Worm (Caenorhabditis elegans): ENCODE measurements around the gene B0303.4.
A peak's percentile ranks its signal among the peaks of the same experiment; 100 is the strongest.

B0303.4 gene

DNA sequence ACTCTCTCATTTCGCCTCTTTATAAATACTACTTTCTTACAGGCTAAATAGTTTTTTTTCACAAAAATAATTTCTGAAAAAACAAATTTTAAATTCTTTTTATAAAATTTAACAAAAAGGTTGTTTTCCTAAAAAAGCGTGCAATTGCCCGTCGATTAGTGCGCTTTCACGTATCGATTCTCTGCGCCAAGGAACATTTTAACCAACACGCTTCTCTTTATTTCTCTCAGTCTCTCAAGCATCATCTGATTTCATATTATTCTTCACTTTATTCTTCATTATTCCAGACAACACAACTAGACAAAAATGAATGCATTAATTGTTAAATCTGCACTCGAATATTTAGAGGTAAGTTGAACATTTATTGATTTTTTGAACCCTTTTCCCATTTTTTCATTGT, at the start of gene B0303.4:
TSS of gene B0303.4 (plus strand) at position 196 of the 400 bp plus-strand sequence.
- TF ChIP-seq klf-2 (GFP tag; conservative IDR thresholded peaks at IDR 0.05) = no peak
- peak; percentile 67 for TF ChIP-seq T22C8.4 (GFP tag; IDR thresholded peaks at IDR 0.05)
- no peak for TF ChIP-seq flt-1 (GFP tag; IDR thresholded peaks at IDR 0.05)
- no peak for TF ChIP-seq med-1 (GFP tag; optimal IDR thresholded peaks at IDR 0.05; ENCODE audit: insufficient read depth)
- no peak for TF ChIP-seq tab-1 (GFP tag; IDR thresholded peaks at IDR 0.05)

- TF ChIP-seq cog-1 (tag; optimal IDR thresholded peaks at IDR 0.05) = no peak
- no peak for TF ChIP-seq ref-1 (GFP tag; conservative IDR thresholded peaks at IDR 0.05)
- no peak for TF ChIP-seq klf-2 (GFP tag; conservative IDR thresholded peaks at IDR 0.05)
- TF ChIP-seq tab-1 (GFP tag; IDR thresholded peaks at IDR 0.05) = no peak
- TF ChIP-seq flt-1 (GFP tag; IDR thresholded peaks at IDR 0.05) = no peak
- no peak for TF ChIP-seq T22C8.4 (GFP tag; IDR thresholded peaks at IDR 0.05)
- no peak for TF ChIP-seq med-1 (GFP tag; optimal IDR thresholded peaks at IDR 0.05; ENCODE audit: insufficient read depth)
- TF ChIP-seq ztf-23 (GFP tag; IDR thresholded peaks at IDR 0.05) = no peak
- TF ChIP-seq ztf-29 (GFP tag; IDR thresholded peaks at IDR 0.05) = no peak
These were observed 46.0 kb upstream of the B0303.4 start, which contains the start of gene twk-7 for ce11 chrIII:8643639-8644038. Gene twk-7, minus strand, starts transcription at chrIII:8643739.

DNA sequence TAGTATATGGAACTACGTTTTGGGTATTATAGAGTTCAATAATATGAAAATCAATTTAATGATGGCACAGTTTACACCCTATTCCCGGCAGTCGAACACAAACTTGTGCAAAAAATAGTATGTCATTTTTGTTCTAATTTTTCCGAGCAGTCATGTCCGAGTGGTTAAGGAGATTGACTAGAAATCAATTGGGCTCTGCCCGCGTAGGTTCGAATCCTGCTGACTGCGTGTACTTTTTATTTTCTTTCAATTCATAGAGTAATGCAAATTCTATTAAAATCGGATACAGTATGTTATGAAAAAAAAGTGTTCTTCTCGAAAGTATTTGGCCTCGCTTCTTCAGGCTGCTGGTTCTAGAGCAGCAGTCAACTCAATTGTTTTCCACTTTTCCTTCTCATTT, 43.6 kb upstream of the B0303.4 start:
- TF ChIP-seq med-1 (GFP tag; optimal IDR thresholded peaks at IDR 0.05; ENCODE audit: insufficient read depth) (no peak), T22C8.4 (GFP tag; IDR thresholded peaks at IDR 0.05) (no peak), flt-1 (GFP tag; IDR thresholded peaks at IDR 0.05) (no peak), ref-1 (GFP tag; conservative IDR thresholded peaks at IDR 0.05) (no peak), cog-1 (tag; optimal IDR thresholded peaks at IDR 0.05) (no peak), ztf-23 (GFP tag; IDR thresholded peaks at IDR 0.05) (no peak), tab-1 (GFP tag; IDR thresholded peaks at IDR 0.05) (no peak), klf-2 (GFP tag; conservative IDR thresholded peaks at IDR 0.05) (no peak), ztf-29 (GFP tag; IDR thresholded peaks at IDR 0.05) (no peak)

- no peak for TF ChIP-seq ref-1 (GFP tag; conservative IDR thresholded peaks at IDR 0.05)
- no peak for TF ChIP-seq flt-1 (GFP tag; IDR thresholded peaks at IDR 0.05)
- TF ChIP-seq cog-1 (tag; optimal IDR thresholded peaks at IDR 0.05) = no peak
- TF ChIP-seq T22C8.4 (GFP tag; IDR thresholded peaks at IDR 0.05) = no peak
- TF ChIP-seq med-1 (GFP tag; optimal IDR thresholded peaks at IDR 0.05; ENCODE audit: insufficient read depth) = no peak
- TF ChIP-seq ztf-29 (GFP tag; IDR thresholded peaks at IDR 0.05) = no peak
- TF ChIP-seq tab-1 (GFP tag; IDR thresholded peaks at IDR 0.05) = no peak
- TF ChIP-seq klf-2 (GFP tag; conservative IDR thresholded peaks at IDR 0.05) = no peak
- TF ChIP-seq ztf-23 (GFP tag; IDR thresholded peaks at IDR 0.05) = no peak
These were observed 41.1 kb upstream of the B0303.4 start, which contains the start of gene F22B7.3 for ce11 chrIII:8648589-8648988. Gene F22B7.3, plus strand, starts transcription at chrIII:8648889.

DNA sequence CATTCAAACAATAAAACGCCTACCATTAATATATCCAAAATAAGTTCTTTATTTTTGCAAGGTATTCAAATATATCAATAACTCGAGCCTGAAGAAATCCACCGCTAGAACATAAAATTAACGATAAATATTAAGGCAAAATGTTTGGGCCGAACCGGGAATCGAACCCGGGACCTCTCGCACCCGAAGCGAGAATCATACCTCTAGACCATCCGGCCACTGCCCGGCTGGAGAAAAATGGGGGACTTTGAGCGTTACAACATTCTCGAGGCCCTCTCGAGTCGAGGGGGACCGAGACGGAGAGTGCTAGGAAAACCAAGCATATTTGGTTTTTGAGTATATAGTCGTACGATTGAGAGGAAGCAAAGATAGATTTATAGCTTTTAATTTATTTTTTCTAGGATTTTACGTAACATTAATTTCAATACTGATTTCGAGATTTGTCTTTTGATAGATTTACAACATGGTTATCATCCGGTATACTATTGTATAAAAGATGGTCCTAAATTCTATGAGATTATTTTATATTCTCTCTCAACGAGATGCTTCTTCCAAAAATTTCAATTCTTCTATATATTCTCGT, 39.3 kb upstream of the B0303.4 start, which contains the start of gene flp-23:
TSS of gene flp-23 (plus strand) at position 533 of the 583 bp plus-strand sequence.
- TF ChIP-seq flt-1 (GFP tag; IDR thresholded peaks at IDR 0.05) (peak; percentile 91), ref-1 (GFP tag; conservative IDR thresholded peaks at IDR 0.05) (peak; percentile 80), tab-1 (GFP tag; IDR thresholded peaks at IDR 0.05) (peak; percentile 93), ztf-29 (GFP tag; IDR thresholded peaks at IDR 0.05) (peak; percentile 74), med-1 (GFP tag; optimal IDR thresholded peaks at IDR 0.05; ENCODE audit: insufficient read depth) (peak; percentile 51), ztf-23 (GFP tag; IDR thresholded peaks at IDR 0.05) (peak; percentile 87), T22C8.4 (GFP tag; IDR thresholded peaks at IDR 0.05) (peak; percentile 74), cog-1 (tag; optimal IDR thresholded peaks at IDR 0.05) (peak; percentile 80), klf-2 (GFP tag; conservative IDR thresholded peaks at IDR 0.05) (peak; percentile 77)

- TF ChIP-seq tab-1 (GFP tag; IDR thresholded peaks at IDR 0.05) = no peak
- TF ChIP-seq ztf-23 (GFP tag; IDR thresholded peaks at IDR 0.05) = no peak
- TF ChIP-seq med-1 (GFP tag; optimal IDR thresholded peaks at IDR 0.05; ENCODE audit: insufficient read depth) = no peak
- TF ChIP-seq ref-1 (GFP tag; conservative IDR thresholded peaks at IDR 0.05) = no peak
- TF ChIP-seq cog-1 (tag; optimal IDR thresholded peaks at IDR 0.05) = no peak
- no peak for TF ChIP-seq flt-1 (GFP tag; IDR thresholded peaks at IDR 0.05)
- no peak for TF ChIP-seq ztf-29 (GFP tag; IDR thresholded peaks at IDR 0.05)
- TF ChIP-seq T22C8.4 (GFP tag; IDR thresholded peaks at IDR 0.05) = no peak
- no peak for TF ChIP-seq klf-2 (GFP tag; conservative IDR thresholded peaks at IDR 0.05)
These were observed 37.4 kb upstream of the B0303.4 start for ce11 chrIII:8652112-8652694.

ce11 chrIII:8652922-8653321, 36.7 kb upstream of the B0303.4 start:
- TF ChIP-seq ztf-23 (GFP tag; IDR thresholded peaks at IDR 0.05) = peak; percentile 75
- no peak for TF ChIP-seq cog-1 (tag; optimal IDR thresholded peaks at IDR 0.05)
- TF ChIP-seq klf-2 (GFP tag; conservative IDR thresholded peaks at IDR 0.05) = peak; percentile 69; the same call in 1 of the 2 replicates
- peak; percentile 62; the same call in 1 of the 2 replicates for TF ChIP-seq ztf-29 (GFP tag; IDR thresholded peaks at IDR 0.05)
- peak; percentile 39; the same call in 1 of the 2 replicates for TF ChIP-seq T22C8.4 (GFP tag; IDR thresholded peaks at IDR 0.05)
- peak; percentile 85 for TF ChIP-seq flt-1 (GFP tag; IDR thresholded peaks at IDR 0.05)
- peak; percentile 45; the same call in 1 of the 2 replicates for TF ChIP-seq ref-1 (GFP tag; conservative IDR thresholded peaks at IDR 0.05)
- peak; percentile 24 for TF ChIP-seq med-1 (GFP tag; optimal IDR thresholded peaks at IDR 0.05; ENCODE audit: insufficient read depth)
- peak; percentile 79; the same call in 1 of the 2 replicates for TF ChIP-seq tab-1 (GFP tag; IDR thresholded peaks at IDR 0.05)

ce11 chrIII:8653457-8653856, 36.2 kb upstream of the B0303.4 start:
- TF ChIP-seq klf-2 (GFP tag; conservative IDR thresholded peaks at IDR 0.05) = no peak
- TF ChIP-seq cog-1 (tag; optimal IDR thresholded peaks at IDR 0.05) = no peak
- no peak for TF ChIP-seq ztf-29 (GFP tag; IDR thresholded peaks at IDR 0.05)
- TF ChIP-seq T22C8.4 (GFP tag; IDR thresholded peaks at IDR 0.05) = no peak
- TF ChIP-seq med-1 (GFP tag; optimal IDR thresholded peaks at IDR 0.05; ENCODE audit: insufficient read depth) = no peak
- TF ChIP-seq ref-1 (GFP tag; conservative IDR thresholded peaks at IDR 0.05) = no peak

ce11 chrIII:8653875-8654386, 35.7 kb upstream of the B0303.4 start, which contains the start of gene F22B7.9:
Gene F22B7.9, minus strand, starts transcription at chrIII:8653925.
- TF ChIP-seq med-1 (GFP tag; optimal IDR thresholded peaks at IDR 0.05; ENCODE audit: insufficient read depth) = no peak
- TF ChIP-seq T22C8.4 (GFP tag; IDR thresholded peaks at IDR 0.05) = no peak
- no peak for TF ChIP-seq ztf-23 (GFP tag; IDR thresholded peaks at IDR 0.05)
- TF ChIP-seq cog-1 (tag; optimal IDR thresholded peaks at IDR 0.05) = no peak
- TF ChIP-seq ref-1 (GFP tag; conservative IDR thresholded peaks at IDR 0.05) = no peak
- TF ChIP-seq flt-1 (GFP tag; IDR thresholded peaks at IDR 0.05) = no peak
- TF ChIP-seq ztf-29 (GFP tag; IDR thresholded peaks at IDR 0.05) = no peak
- TF ChIP-seq tab-1 (GFP tag; IDR thresholded peaks at IDR 0.05) = no peak
- no peak for TF ChIP-seq klf-2 (GFP tag; conservative IDR thresholded peaks at IDR 0.05)

All from whole organism, midembryonic.